Worm (Caenorhabditis elegans) whole organism, mixed stage, embryonic: Measurements from ENCODE around the gene sru-19.

Source experiments
- M03D4.4 ChIP-seq: sonication (generic microtip); optimal IDR thresholded peaks from 2 replicates; lab custom pipeline; 2017; ENCODE audit warnings: mild to moderate bottlenecking, missing genetic modification characterization, missing compliant biosample characterization
- ceh-39 ChIP-seq: fragments of 150-350 bp; optimal IDR thresholded peaks from 2 replicates; lab custom pipeline; 2014; ENCODE audit warnings: missing biosample characterization, missing genetic modification characterization
- elt-3 ChIP-seq: fragments of 150-350 bp; optimal IDR thresholded peaks from 2 replicates; lab custom pipeline; 2014; ENCODE audit warnings: missing biosample characterization, missing genetic modification characterization
- lin-13 ChIP-seq: fragments of 150-350 bp; optimal IDR thresholded peaks from 2 replicates; lab custom pipeline; 2014; ENCODE audit warnings: missing biosample characterization, missing genetic modification characterization
- nhr-28 ChIP-seq: fragments of 150-350 bp; optimal IDR thresholded peaks from 2 replicates; lab custom pipeline; 2014; ENCODE audit warnings: missing biosample characterization, missing genetic modification characterization
- ztf-11 ChIP-seq: fragments of 150-350 bp; optimal IDR thresholded peaks from 2 replicates; lab custom pipeline; 2014; ENCODE audit warnings: missing biosample characterization, missing genetic modification characterization

- TF ChIP-seq nhr-28 (no peak), ceh-39 (tag; lab: Kevin White, UChicago) (no peak), M03D4.4 (no peak), elt-3 (tag; lab: Kevin White, UChicago) (no peak), lin-13 (no peak), ztf-11 (tag; lab: Kevin White, UChicago) (no peak)
Measured at ce11 chrIV:12464822-12465221, 33.5 kb upstream of the sru-19 start.
